Worm (Caenorhabditis elegans): ENCODE measurements around the gene dhs-11.

DNA sequence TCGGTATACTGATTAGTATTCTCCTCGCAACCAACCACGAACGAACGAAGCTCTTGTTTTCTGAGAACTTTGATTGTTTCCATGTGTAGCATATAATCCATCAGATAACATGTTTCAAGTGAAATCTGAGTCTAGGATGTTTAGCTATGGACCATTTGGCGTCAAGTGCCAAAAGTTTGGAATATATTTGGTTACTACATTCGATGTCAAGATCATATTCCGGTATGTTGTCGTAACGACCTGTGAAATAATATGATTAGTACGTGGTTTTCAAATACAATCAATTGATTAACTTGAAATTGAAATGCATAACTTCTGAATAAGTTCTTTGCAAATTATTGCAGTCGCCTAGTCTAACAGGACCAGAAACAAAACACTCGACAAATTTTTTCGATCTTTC, 48.4 kb upstream of the dhs-11 start, which contains the start of gene Y39A1A.17:
- TF ChIP-seq ztf-22 (GFP tag; optimal IDR thresholded peaks at IDR 0.05) = no peak
- TF ChIP-seq mxl-1 (tag; optimal IDR thresholded peaks at IDR 0.05) = no peak
- no peak for TF ChIP-seq lir-1 (GFP tag; conservative IDR thresholded peaks at IDR 0.05)
